Fruit fly (Drosophila melanogaster): ENCODE measurements around the gene Mtl.

Gene Mtl

DNA sequence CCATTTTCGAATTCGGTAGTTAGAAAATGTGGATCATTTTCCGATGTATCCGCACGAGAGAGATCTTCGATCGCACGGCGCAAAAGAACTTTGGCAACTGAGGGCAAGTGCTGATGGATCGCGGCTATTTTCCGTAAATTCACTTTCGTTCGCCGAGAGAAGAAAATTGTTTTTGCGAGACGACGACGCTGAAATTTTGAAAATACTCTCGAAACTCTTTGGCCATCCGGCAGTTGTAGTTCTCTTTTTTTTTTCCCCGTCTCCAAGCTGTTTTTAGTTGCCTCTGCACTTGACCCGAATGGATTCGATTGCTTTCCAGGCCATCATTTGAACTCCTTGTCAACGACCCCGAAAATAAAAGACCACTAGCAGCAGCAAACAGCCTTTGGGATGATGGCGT, 10.3 kb upstream of the Mtl start, which contains the start of gene CG5612:
TSS of gene CG5612 (minus strand) at position 101 of the 400 bp plus-strand sequence.
- TF ChIP-seq Sp1 (GFP tag; optimal IDR thresholded peaks at IDR 0.05) (no peak), Hr83 (GFP tag; optimal IDR thresholded peaks at IDR 0.05; ENCODE audit: poor library complexity, severe bottlenecking) (no peak), ey (GFP tag; optimal IDR thresholded peaks at IDR 0.05) (no peak), Abd-B (GFP tag; optimal IDR thresholded peaks at IDR 0.05) (no peak), CG9705 (GFP tag; optimal IDR thresholded peaks at IDR 0.05) (no peak), br (GFP tag; optimal IDR thresholded peaks at IDR 0.05) (no peak), jim (GFP tag; optimal IDR thresholded peaks at IDR 0.05) (no peak), Vsx2 (GFP tag; optimal IDR thresholded peaks at IDR 0.05; ENCODE audit: partially characterized antibody) (no peak), Dif (GFP tag; optimal IDR thresholded peaks at IDR 0.05; ENCODE audit: partially characterized antibody) (no peak), lola (GFP tag; optimal IDR thresholded peaks at IDR 0.05) (no peak), Jra (GFP tag; optimal IDR thresholded peaks at IDR 0.05) (no peak), sv (GFP tag; optimal IDR thresholded peaks at IDR 0.05) (no peak), Dfd (GFP tag; optimal IDR thresholded peaks at IDR 0.05) (no peak), CG32264 (GFP tag; optimal IDR thresholded peaks at IDR 0.05) (no peak), Myc (optimal IDR thresholded peaks at IDR 0.05) (no peak), fru (GFP tag; optimal IDR thresholded peaks at IDR 0.05) (no peak), OdsH (GFP tag; optimal IDR thresholded peaks at IDR 0.05) (no peak), dsf (GFP tag; optimal IDR thresholded peaks at IDR 0.05; ENCODE audit: borderline replicate concordance) (no peak)

DNA sequence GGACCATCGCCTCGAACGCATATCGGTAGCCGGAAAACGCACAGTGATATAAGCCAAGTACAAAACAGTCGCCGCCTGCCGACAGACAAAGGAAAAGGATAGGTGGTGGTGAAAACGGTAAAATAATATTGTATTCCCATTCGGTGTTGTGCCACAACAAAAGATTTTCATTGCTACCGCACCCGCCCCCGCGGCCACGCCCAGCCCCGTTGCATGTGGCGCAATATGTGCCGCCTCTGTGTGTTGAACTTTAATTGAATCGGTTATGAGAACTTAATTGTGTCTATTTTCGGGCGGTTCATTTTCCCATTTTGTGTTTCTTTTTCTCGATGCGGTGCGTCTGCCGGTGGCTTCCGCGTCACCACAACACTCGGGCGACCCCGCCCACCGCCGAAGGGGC, 508 bp downstream of the Mtl start:
- TF ChIP-seq sv (GFP tag; optimal IDR thresholded peaks at IDR 0.05) (no peak), GATAd (GFP tag; optimal IDR thresholded peaks at IDR 0.05) (no peak), dl (GFP tag; optimal IDR thresholded peaks at IDR 0.05; ENCODE audit: insufficient read depth in 1 of 2, partially characterized antibody in 2 of 2) (no peak), CG9705 (GFP tag; optimal IDR thresholded peaks at IDR 0.05) (no peak), Jra (GFP tag; optimal IDR thresholded peaks at IDR 0.05) (no peak), Hnf4 (GFP tag; optimal IDR thresholded peaks at IDR 0.05) (no peak), sage (GFP tag; optimal IDR thresholded peaks at IDR 0.05) (no peak), Dif (GFP tag; optimal IDR thresholded peaks at IDR 0.05; ENCODE audit: partially characterized antibody) (peak; percentile 53)

DNA sequence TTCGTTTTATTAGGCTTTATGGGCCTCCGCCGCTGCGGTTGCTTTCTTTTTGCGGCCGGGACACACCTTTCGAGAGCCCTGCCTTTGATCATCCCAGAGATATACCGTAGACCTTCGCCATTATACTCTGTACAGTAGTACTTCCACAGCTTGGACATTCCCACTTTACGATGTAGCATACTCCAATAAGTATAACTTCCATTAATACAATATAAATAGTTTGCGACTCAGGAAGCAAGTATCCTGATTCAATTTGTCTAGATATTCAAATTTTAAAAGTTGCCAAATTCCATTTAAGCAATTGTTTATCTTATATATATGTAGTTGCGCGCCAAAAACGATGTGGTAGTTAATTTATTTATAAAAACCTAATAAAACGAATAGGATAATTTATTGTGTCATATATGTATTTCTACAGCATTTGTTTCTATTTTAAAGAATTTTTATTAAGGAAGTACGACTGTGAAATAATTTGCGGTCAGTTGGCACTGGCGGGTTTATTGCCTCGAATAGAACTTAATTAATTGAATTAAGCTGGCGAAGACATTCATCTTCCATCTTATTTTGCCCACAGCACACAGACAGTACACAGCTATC, 1.1 kb downstream of the Mtl start:
- no peak for TF ChIP-seq CG9705 (GFP tag; optimal IDR thresholded peaks at IDR 0.05)
- no peak for TF ChIP-seq foxo (GFP tag; optimal IDR thresholded peaks at IDR 0.05)
- no peak for TF ChIP-seq GATAd (GFP tag; optimal IDR thresholded peaks at IDR 0.05)

DNA sequence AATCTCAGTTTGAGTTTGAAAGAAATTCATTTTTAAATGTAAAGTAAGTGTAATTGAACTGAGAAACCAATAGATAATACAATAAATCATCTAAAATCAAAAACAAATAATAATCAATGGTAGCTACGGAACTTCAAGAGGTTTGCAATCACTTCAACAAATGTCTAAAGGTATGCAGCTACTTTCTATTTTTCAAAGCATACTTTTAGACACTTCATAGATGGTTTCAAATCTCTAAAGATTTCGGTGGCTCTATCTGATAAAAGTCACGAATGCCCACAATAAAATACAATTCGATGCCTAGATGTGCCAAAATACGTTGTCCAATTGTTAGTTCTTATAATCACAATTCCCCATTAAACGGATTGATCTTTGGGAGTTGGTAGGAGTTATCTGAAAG, 6.9 kb downstream of the Mtl start:
- TF ChIP-seq ey (GFP tag; optimal IDR thresholded peaks at IDR 0.05) = no peak
- TF ChIP-seq Myc (optimal IDR thresholded peaks at IDR 0.05) = no peak
- no peak for TF ChIP-seq dmrt93B (GFP tag; optimal IDR thresholded peaks at IDR 0.05)
- TF ChIP-seq tai (GFP tag; optimal IDR thresholded peaks at IDR 0.05) = no peak
- TF ChIP-seq sv (GFP tag; optimal IDR thresholded peaks at IDR 0.05) = no peak
- TF ChIP-seq Hr83 (GFP tag; optimal IDR thresholded peaks at IDR 0.05; ENCODE audit: poor library complexity, severe bottlenecking) = no peak
- TF ChIP-seq Mio (GFP tag; optimal IDR thresholded peaks at IDR 0.05) = no peak

DNA sequence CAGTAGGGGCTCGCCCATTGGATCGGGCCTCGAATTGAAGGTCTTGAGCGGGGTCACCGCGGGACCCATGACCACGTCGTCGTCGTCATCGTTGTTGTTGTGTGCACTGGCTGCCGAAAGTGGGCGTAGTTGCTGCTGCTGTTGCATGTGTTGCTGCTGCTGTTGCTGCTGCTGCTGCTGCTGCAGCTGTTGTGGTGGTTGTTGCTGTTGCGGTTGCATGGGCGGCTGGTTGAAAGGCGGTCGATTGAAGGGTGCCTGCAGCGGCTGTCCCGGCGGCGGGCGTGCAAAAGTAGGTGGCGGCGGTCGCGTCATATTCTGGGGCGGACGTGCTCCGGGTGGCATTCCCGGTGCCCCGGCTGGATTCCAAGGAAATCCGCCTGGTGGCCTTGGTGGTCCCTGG, 11.6 kb downstream of the Mtl start:
- peak; percentile 56 for TF ChIP-seq Dfd (GFP tag; optimal IDR thresholded peaks at IDR 0.05)
- no peak for TF ChIP-seq dsf (GFP tag; optimal IDR thresholded peaks at IDR 0.05; ENCODE audit: borderline replicate concordance)

DNA sequence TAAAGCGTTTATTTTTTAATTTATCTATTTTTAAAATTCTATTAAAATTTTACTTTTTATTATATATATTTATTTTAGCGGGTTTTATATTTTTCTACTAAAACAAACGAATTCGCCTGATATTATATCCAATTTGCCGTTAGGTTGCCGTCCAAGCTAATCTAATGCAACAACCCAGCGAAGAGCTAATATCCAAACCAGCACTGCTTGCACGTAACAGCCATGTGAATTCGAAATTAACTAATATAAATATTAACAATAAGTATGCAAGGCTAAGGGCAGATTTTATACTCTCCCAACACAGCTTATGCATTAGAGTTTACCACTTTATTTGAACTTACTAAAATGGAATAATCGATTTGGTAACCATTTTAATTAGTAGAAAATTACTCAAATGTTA, 15.5 kb downstream of the Mtl start:
- TF ChIP-seq GATAd (GFP tag; optimal IDR thresholded peaks at IDR 0.05) = no peak
- TF ChIP-seq Dif (GFP tag; optimal IDR thresholded peaks at IDR 0.05; ENCODE audit: partially characterized antibody) = no peak
- TF ChIP-seq sv (GFP tag; optimal IDR thresholded peaks at IDR 0.05) = no peak
- TF ChIP-seq jim (GFP tag; optimal IDR thresholded peaks at IDR 0.05) = no peak
- no peak for TF ChIP-seq tai (GFP tag; optimal IDR thresholded peaks at IDR 0.05)
- TF ChIP-seq pan (optimal IDR thresholded peaks at IDR 0.05) = no peak
- peak; percentile 28 for TF ChIP-seq Myc (optimal IDR thresholded peaks at IDR 0.05)
- no peak for TF ChIP-seq CG32264 (GFP tag; optimal IDR thresholded peaks at IDR 0.05)
